Fruit fly (Drosophila melanogaster) whole organism: ENCODE results near the gene CG43288.

ENCODE experiments used
- CG8478 ChIP-seq: fragments of >200 bp; optimal IDR thresholded peaks from 2 replicates; lab custom pipeline; 2018; ENCODE audit warnings: inconsistent platforms
- Dll ChIP-seq: fragments of >200 bp; optimal IDR thresholded peaks from 2 replicates; lab custom pipeline; 2017
- EcR ChIP-seq, 2 experiments: fragments of >200 bp; optimal IDR thresholded peaks; 2 replicates each; lab custom pipeline; 2017; ENCODE audit warnings: missing biosample characterization in 2 of 2, missing genetic modification characterization in 2 of 2, missing genetic modification reagents in 2 of 2
- pan ChIP-seq: fragments of >200 bp; optimal IDR thresholded peaks from 2 replicates; lab custom pipeline; 2017
- psq ChIP-seq: fragments of >200 bp; optimal IDR thresholded peaks from 2 replicates; lab custom pipeline; 2017

- TF ChIP-seq pan (no peak), EcR (GFP tag; optimal IDR thresholded peaks at IDR 0.05; lab: Kevin White, UChicago) (no peak), psq (no peak), CG8478 (lab: Kevin White, UChicago) (no peak), Dll (lab: Kevin White, UChicago) (no peak)
Measured at dm6 chrX:4170492-4170891, 42.3 kb upstream of the CG43288 start.
